Fruit fly (Drosophila melanogaster) Kc167 (cell line): ENCODE measurements around the gene CG17207.

ENCODE experiments used
- Myc ChIP-seq: fragments of >200 bp; optimal IDR thresholded peaks from 2 replicates; lab custom pipeline; 2017; ENCODE audit warnings: missing external identifiers
- Sin3A ChIP-seq: fragments of >200 bp; optimal IDR thresholded peaks from 2 replicates; lab custom pipeline; 2018; ENCODE audit warnings: missing external identifiers
- h ChIP-seq: fragments of >200 bp; optimal IDR thresholded peaks from 3 replicates; lab custom pipeline; 2018; ENCODE audit warnings: missing external identifiers
- insv ChIP-seq: fragments of >200 bp; optimal IDR thresholded peaks from 3 replicates; lab custom pipeline; 2018; ENCODE audit warnings: missing external identifiers
- psq ChIP-seq: fragments of >200 bp; optimal IDR thresholded peaks from 2 replicates; lab custom pipeline; 2017; ENCODE audit warnings: missing external identifiers
- ttk ChIP-seq: sonication (Bioruptor generic); optimal IDR thresholded peaks from 2 replicates; lab custom pipeline; 2017; ENCODE audit warnings: missing external identifiers

The CG17207 gene

dm6 chr3R:12426310-12426653 lies 12.7 kb downstream of the CG17207 start, which contains the start of gene NANS:
Gene NANS (plus strand): TSS chr3R:12426578.
- TF ChIP-seq Myc (no peak), psq (lab: Kevin White, UChicago) (no peak), ttk (lab: Kevin White, UChicago) (no peak), insv (no peak), Sin3A (no peak), h (no peak)

DNA sequence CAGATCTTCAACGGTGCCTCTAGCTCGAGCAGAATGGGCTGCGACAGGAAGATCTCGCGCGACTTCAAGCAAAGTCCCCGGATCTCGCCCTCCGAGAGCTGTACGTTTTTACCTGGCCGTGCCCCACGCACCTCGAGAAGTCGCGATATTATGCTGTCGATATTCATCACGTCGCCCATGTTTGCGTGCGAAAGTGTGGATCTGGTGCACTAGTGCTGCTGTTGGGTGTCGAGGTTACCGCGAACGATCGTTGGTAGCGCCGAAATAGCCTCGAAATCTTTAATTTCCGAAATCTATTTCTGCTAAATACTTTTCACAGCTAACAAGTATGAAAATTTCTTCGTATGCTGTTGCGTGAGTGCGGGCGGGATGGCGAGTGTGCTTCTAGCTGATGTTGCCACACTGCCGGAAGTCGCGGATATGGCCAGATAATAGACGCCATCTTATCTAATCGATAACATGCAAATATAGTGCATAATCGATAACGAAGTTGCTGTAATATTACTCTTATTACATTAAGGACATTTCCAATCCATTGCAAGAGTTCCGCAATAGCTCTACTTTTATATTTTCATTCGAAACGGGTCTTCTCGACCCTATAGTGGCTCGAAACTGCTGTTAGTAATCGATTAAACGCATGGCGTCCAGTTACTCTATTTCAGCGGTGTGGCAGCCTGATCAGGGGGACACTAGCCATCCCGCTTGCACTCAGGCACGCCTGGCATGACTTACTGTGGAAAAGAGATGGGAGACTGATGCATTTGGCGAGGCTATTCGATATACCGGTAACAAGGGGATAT lies 13.2 kb downstream of the CG17207 start, which contains the start of gene Pp1-87B:
Gene Pp1-87B (minus strand): TSS at position 408 of the 800 bp plus-strand sequence.
- TF ChIP-seq Sin3A (peak; percentile 32), ttk (lab: Kevin White, UChicago) (no peak), Myc (no peak), psq (lab: Kevin White, UChicago) (peak; percentile 100), h (no peak), insv (no peak)

DNA sequence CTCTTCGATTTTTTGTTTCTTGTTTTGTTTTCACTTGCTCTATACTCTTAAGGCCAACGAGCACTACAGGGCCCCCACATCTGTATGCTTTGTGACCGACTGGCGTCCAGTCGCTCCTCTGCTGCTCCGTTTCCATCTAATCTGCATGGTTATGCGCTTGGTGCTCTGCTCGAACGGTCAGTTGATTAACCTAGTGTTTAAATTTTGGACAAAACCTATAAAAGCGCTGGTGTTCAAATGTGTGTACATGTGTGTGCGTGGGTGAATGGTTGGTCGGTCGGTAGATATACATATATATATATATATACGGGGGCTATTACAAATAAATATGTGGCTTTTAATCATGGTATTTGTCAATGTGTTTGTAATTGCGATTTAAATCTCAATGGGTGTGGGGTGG lies 14.9 kb downstream of the CG17207 start:
- TF ChIP-seq psq (lab: Kevin White, UChicago) (no peak), Sin3A (no peak), Myc (no peak), insv (no peak), h (no peak), ttk (lab: Kevin White, UChicago) (no peak)

DNA sequence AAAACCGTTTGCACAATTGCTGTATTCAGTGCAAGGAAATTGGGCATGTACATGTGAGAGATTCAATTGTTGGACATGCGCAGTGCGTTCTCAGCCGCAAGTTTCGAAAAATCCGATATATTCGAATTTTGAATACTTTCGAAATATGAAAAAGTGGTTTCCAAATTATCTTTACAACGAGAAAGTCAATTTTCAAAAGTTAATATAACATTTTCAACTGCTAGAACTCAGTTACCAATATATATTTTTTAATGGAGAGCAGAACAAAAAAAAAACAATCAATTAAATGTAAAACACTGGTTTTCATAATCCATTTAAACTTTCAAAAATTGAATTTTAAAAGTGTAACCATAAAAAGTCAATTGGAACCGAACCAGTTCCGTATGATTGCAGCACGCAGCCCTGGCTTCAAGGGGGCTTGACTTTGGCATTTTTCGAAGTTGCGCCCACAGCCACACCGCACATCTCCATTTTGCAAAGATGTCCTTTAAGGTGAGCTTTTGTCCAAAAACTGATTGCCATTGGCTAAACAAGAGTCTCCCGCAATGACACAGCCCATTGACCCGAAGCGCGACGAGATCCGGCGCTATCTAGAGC lies 16.5 kb downstream of the CG17207 start, which contains the start of the genes Scgbeta and CG17202:
Gene Scgbeta (minus strand): TSS at position 51 of the 597 bp plus-strand sequence.
Gene CG17202 (plus strand): TSS at position 390 of the 597 bp plus-strand sequence.
- TF ChIP-seq Sin3A, result no peak
- TF ChIP-seq psq (lab: Kevin White, UChicago), result no peak
- TF ChIP-seq Myc, result no peak
- TF ChIP-seq ttk (lab: Kevin White, UChicago), result no peak
- TF ChIP-seq h, result no peak
- TF ChIP-seq insv, result no peak

- no peak for TF ChIP-seq ttk (lab: Kevin White, UChicago)
- no peak for TF ChIP-seq h
- no peak for TF ChIP-seq insv
- TF ChIP-seq Sin3A, result no peak
Measured at dm6 chr3R:12413274-12413958, 25.5 kb downstream of the CG17207 start, which contains the start of the genes Dip-C and pps. Gene Dip-C (minus strand): TSS chr3R:12413759. Gene pps (plus strand): TSS chr3R:12413828.

DNA sequence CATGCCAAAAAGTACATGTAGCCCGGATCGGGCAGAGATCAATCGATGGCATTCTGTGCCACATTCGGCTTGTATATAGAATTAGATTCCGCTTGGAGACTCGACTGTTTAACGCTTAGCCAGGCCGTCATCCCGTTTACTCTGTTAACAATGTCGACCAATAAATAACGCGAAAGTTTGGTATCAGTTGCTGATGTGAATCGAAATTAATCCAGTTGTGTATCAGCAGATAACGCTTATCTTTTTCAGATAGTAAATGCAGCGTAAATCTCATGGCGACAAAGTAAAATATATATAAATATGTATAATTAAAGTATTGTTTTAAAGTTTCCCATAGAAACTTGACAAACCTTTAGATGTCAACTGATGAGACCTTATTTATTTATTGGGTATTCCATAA lies 27.5 kb downstream of the CG17207 start:
- no peak for TF ChIP-seq ttk (lab: Kevin White, UChicago)
- no peak for TF ChIP-seq psq (lab: Kevin White, UChicago)
- TF ChIP-seq Myc, result no peak
- TF ChIP-seq h, result no peak
- no peak for TF ChIP-seq insv
- TF ChIP-seq Sin3A, result no peak

DNA sequence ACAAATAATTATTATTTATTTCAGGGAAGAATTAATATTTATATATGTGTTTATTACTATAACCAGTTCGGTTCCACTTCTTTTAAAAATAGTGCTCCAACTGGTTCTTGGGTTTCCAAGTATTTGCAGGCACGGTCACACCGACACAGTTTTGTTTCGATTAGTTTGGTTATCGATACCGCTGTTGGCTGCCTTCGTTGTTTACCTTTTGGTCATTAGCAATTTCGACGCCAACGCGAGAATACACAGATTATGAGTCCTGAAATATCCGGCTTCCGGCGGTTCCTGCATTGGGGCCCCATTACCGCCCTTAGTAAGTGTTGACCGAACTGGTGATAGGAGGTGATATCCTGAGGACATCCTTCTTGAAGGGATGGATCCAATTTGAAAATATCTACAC lies 30.8 kb downstream of the CG17207 start, which contains the start of gene CG5196:
Gene CG5196 (plus strand): TSS at position 157 of the 400 bp plus-strand sequence.
- no peak for TF ChIP-seq h
- TF ChIP-seq psq (lab: Kevin White, UChicago), result no peak
- no peak for TF ChIP-seq ttk (lab: Kevin White, UChicago)
- TF ChIP-seq Sin3A, result no peak
- TF ChIP-seq Myc, result no peak
- no peak for TF ChIP-seq insv

DNA sequence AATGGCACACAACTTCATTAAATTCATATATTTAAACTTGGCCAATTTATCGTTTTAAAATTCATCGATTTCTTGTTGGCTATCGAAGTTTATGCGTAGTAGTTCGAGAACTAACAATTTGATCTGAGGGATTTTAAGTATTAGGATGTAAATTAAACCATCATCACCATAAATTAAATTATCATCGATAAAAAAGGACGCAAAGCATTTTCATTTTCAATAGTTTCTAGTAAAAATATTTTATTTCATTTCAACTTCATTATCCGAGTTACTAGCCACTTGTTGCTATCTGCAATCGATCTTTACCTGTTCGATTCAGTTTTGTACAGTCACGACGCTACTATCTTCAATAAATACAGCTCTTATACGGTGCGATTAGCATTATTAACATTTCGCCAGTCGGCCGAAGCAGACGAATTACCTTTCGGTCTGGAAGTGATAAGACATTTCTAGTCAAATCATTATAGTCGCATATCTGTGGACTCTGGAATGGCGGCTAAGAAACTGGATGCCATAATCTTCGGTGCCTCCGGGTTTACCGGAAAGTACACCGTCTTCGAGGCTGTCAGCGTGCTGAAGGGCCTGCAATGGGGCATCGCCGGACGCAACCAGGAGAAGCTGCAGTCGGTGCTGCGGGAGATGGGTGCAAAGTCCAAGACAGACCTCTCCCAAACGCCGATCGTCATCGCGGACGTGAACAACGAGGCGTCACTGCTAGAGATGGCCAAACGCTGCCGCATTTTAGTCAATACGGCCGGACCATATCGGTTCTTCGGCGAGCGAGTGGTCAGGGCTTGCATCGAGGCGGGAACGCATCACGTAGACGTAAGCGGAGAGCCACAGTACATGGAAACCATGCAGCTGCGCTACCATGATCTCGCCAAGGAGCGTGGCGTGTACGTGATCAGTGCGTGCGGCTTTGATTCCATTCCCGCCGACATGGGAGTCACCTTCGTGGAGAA lies 32.4 kb downstream of the CG17207 start, which contains the start of gene CG5167:
Gene CG5167 (plus strand): TSS at position 298 of the 962 bp plus-strand sequence.
- TF ChIP-seq h, result no peak
- no peak for TF ChIP-seq psq (lab: Kevin White, UChicago)

dm6 chr3R:12405928-12406234 lies 33.1 kb downstream of the CG17207 start, which contains the start of gene Cyp9f2:
Gene Cyp9f2 (minus strand): TSS chr3R:12406028.
- TF ChIP-seq h (no peak), Myc (no peak), insv (no peak), psq (lab: Kevin White, UChicago) (no peak), Sin3A (no peak), ttk (lab: Kevin White, UChicago) (no peak)

dm6 chr3R:12405134-12405533 lies 33.8 kb downstream of the CG17207 start:
- TF ChIP-seq Sin3A (no peak), Myc (no peak), ttk (lab: Kevin White, UChicago) (no peak), h (no peak), psq (lab: Kevin White, UChicago) (no peak), insv (no peak)

- TF ChIP-seq psq (lab: Kevin White, UChicago) (no peak), h (no peak), ttk (lab: Kevin White, UChicago) (no peak), Myc (no peak), insv (no peak), Sin3A (no peak)
Measured at dm6 chr3R:12402935-12403334, 36.0 kb downstream of the CG17207 start.
